Fruit fly (Drosophila melanogaster): ENCODE results near the gene dikar.
A peak's percentile ranks its signal among the peaks of the same experiment; 100 is the strongest.

The dikar gene

DNA sequence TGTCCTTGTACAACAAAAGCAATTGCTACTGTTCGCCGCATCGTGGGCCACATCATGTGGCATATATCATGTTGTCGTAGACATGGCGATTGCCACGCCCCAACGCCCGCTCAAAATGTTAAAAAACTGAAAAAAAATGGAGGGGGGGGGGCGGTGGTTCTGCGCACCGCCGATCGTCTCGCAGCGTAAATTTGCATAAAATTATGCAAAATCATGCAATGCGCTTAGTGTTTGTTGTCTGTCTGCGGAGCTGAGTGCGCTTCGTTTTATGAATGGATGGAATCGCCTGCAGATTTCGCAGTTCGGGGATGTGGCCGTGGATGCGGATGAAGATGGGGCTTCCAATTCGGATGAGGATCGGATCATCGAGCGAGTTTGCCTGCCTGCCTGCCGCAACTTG is 28.9 kb upstream of the dikar start:
- peak in 1 of 2 experiments; percentile 6 for TF ChIP-seq ss (GFP tag; optimal IDR thresholded peaks at IDR 0.05)
- TF ChIP-seq CG8119 (GFP tag; IDR thresholded peaks at IDR 0.05), result no peak

- TF ChIP-seq CG6276 (GFP tag; optimal IDR thresholded peaks at IDR 0.05), result no peak
- TF ChIP-seq cyc (GFP tag; optimal IDR thresholded peaks at IDR 0.05), result peak; percentile 45
- TF ChIP-seq CG34406 (GFP tag; optimal IDR thresholded peaks at IDR 0.05), result peak; percentile 23
- TF ChIP-seq CG11902 (GFP tag; optimal IDR thresholded peaks at IDR 0.05), result no peak
- TF ChIP-seq fd85E (GFP tag; optimal IDR thresholded peaks at IDR 0.05), result no peak
- no peak for TF ChIP-seq dac (GFP tag; optimal IDR thresholded peaks at IDR 0.05)
- no peak for TF ChIP-seq CG9139 (GFP tag; optimal IDR thresholded peaks at IDR 0.05)
- TF ChIP-seq Hr4 (GFP tag; optimal IDR thresholded peaks at IDR 0.05), result no peak
- no peak for TF ChIP-seq CG16779 (tag; optimal IDR thresholded peaks at IDR 0.05)
- no peak for TF ChIP-seq fd59A (GFP tag; optimal IDR thresholded peaks at IDR 0.05)
- peak; percentile 47 for TF ChIP-seq vri (GFP tag; optimal IDR thresholded peaks at IDR 0.05)
- TF ChIP-seq Gug (GFP tag; IDR thresholded peaks at IDR 0.05), result no peak
- peak; percentile 60 for TF ChIP-seq esn (GFP tag; optimal IDR thresholded peaks at IDR 0.05)
- TF ChIP-seq Lpt (GFP tag; optimal IDR thresholded peaks at IDR 0.05), result no peak
- peak; percentile 63 for TF ChIP-seq Hr39 (GFP tag; optimal IDR thresholded peaks at IDR 0.05)
- TF ChIP-seq OdsH (GFP tag; optimal IDR thresholded peaks at IDR 0.05), result peak; percentile 11
- peak; percentile 58 for TF ChIP-seq Sox14 (GFP tag; optimal IDR thresholded peaks at IDR 0.05)
- peak; percentile 71 for TF ChIP-seq Met (GFP tag; optimal IDR thresholded peaks at IDR 0.05)
- TF ChIP-seq CG7368 (GFP tag; optimal IDR thresholded peaks at IDR 0.05), result no peak
- TF ChIP-seq Blimp-1 (GFP tag; optimal IDR thresholded peaks at IDR 0.05), result no peak
- TF ChIP-seq pdm3 (GFP tag; optimal IDR thresholded peaks at IDR 0.05), result peak; percentile 37
- TF ChIP-seq CG6808 (GFP tag; optimal IDR thresholded peaks at IDR 0.05), result peak; percentile 25
- 0 out of 3 replicates have a peak, but pooled peaks have one; percentile 44 for TF ChIP-seq CG6163 (GFP tag; IDR thresholded peaks at IDR 0.05)
- TF ChIP-seq Eip93F (GFP tag; optimal IDR thresholded peaks at IDR 0.05), result no peak
- TF ChIP-seq CG6854 (GFP tag; optimal IDR thresholded peaks at IDR 0.05), result no peak
- no peak for TF ChIP-seq CG8119 (GFP tag; IDR thresholded peaks at IDR 0.05)
- peak; percentile 22 for TF ChIP-seq CG8632 (GFP tag; optimal IDR thresholded peaks at IDR 0.05)
- TF ChIP-seq Ets96B (tag; optimal IDR thresholded peaks at IDR 0.05), result peak; percentile 56
- TF ChIP-seq ss (GFP tag; optimal IDR thresholded peaks at IDR 0.05), result no peak
- peak; percentile 60 for TF ChIP-seq topi (GFP tag; optimal IDR thresholded peaks at IDR 0.05)
- TF ChIP-seq CG4318 (GFP tag; optimal IDR thresholded peaks at IDR 0.05), result no peak
- peak; percentile 82 for TF ChIP-seq svp (GFP tag)
- TF ChIP-seq CG8319 (GFP tag; optimal IDR thresholded peaks at IDR 0.05), result no peak
- TF ChIP-seq Hr38 (GFP tag; optimal IDR thresholded peaks at IDR 0.05), result no peak
- TF ChIP-seq CG11294 (GFP tag; IDR thresholded peaks at IDR 0.05), result no peak
- TF ChIP-seq CG10669 (GFP tag; optimal IDR thresholded peaks at IDR 0.05), result peak; percentile 33
- peak; percentile 37 for TF ChIP-seq CG6792 (GFP tag; optimal IDR thresholded peaks at IDR 0.05)
- TF ChIP-seq Sox15 (GFP tag; optimal IDR thresholded peaks at IDR 0.05), result no peak
- TF ChIP-seq dsx (GFP tag; optimal IDR thresholded peaks at IDR 0.05; ENCODE audit: poor library complexity, severe bottlenecking), result peak; percentile 28
- TF ChIP-seq CG11762 (GFP tag; optimal IDR thresholded peaks at IDR 0.05; ENCODE audit: insufficient read depth), result no peak
- TF ChIP-seq CG1621 (tag; optimal IDR thresholded peaks at IDR 0.05), result no peak
- TF ChIP-seq fkh (GFP tag; optimal IDR thresholded peaks at IDR 0.05), result no peak
- TF ChIP-seq CG10631 (GFP tag; optimal IDR thresholded peaks at IDR 0.05), result peak; percentile 48
- TF ChIP-seq CG32006 (GFP tag; optimal IDR thresholded peaks at IDR 0.05), result no peak
- TF ChIP-seq CG3032 (tag; optimal IDR thresholded peaks at IDR 0.05), result peak; percentile 39
- peak; percentile 49 for TF ChIP-seq acj6 (GFP tag; optimal IDR thresholded peaks at IDR 0.05)
- TF ChIP-seq CG31627 (GFP tag; optimal IDR thresholded peaks at IDR 0.05), result peak; percentile 61
- TF ChIP-seq Ets21C (GFP tag; optimal IDR thresholded peaks at IDR 0.05), result peak; percentile 14
- peak; percentile 24 for TF ChIP-seq Eip75B (GFP tag; optimal IDR thresholded peaks at IDR 0.05)
- no peak for TF ChIP-seq net (GFP tag; optimal IDR thresholded peaks at IDR 0.05)
These were observed 28.2 kb upstream of the dikar start for dm6 chr3L:6771208-6771607.
